Fruit fly (Drosophila melanogaster) whole organism, embryonic: ENCODE data around the gene Cht6.

Experiments used
- Atf-2 ChIP-seq: fragments of 200-800 bp; sonication (Bioruptor generic); optimal IDR thresholded peaks from 2 replicates; lab custom pipeline; 2016; ENCODE audit warnings: missing biosample characterization, missing genetic modification characterization
- Atf6 ChIP-seq: fragments of 200-800 bp; sonication (Bioruptor generic); IDR thresholded peaks from 2 replicates; pipeline ENCODE4 v1.3.6; 2022; ENCODE audit warnings: missing biosample characterization, missing genetic modification characterization
- BEAF-32 ChIP-seq: fragments of 200-800 bp; sonication (Bioruptor generic); optimal IDR thresholded peaks from 3 replicates; lab custom pipeline; 2017; ENCODE audit warnings: missing biosample characterization, missing genetic modification characterization, mild to moderate bottlenecking, moderate library complexity, missing genetic modification reagents
- CG11560 ChIP-seq: fragments of 200-800 bp; sonication (Bioruptor generic); IDR thresholded peaks from 3 replicates; pipeline ENCODE4 v1.3.6; 2022; ENCODE audit warnings: missing biosample characterization, missing genetic modification characterization
- CG12391 ChIP-seq: fragments of 200-800 bp; sonication (Bioruptor generic); optimal IDR thresholded peaks from 3 replicates; lab custom pipeline; 2018; ENCODE audit warnings: missing biosample characterization, mild to moderate bottlenecking, missing genetic modification characterization, moderate library complexity
- CG12659 ChIP-seq: fragments of 200-800 bp; sonication (Bioruptor generic); optimal IDR thresholded peaks from 3 replicates; lab custom pipeline; 2017; ENCODE audit warnings: mild to moderate bottlenecking, missing biosample characterization, missing genetic modification reagents, missing genetic modification characterization
- CG13296 ChIP-seq: fragments of 200-800 bp; sonication (Bioruptor generic); optimal IDR thresholded peaks from 3 replicates; lab custom pipeline; 2018; ENCODE audit warnings: missing biosample characterization, mild to moderate bottlenecking, missing genetic modification characterization
- CG13424 ChIP-seq: fragments of 200-800 bp; sonication (Bioruptor generic); optimal IDR thresholded peaks from 2 replicates; lab custom pipeline; 2019; ENCODE audit warnings: missing biosample characterization, mild to moderate bottlenecking, missing genetic modification characterization, moderate library complexity
- CG15269 ChIP-seq: fragments of 200-800 bp; sonication (Bioruptor generic); optimal IDR thresholded peaks from 2 replicates; lab custom pipeline; 2018; ENCODE audit warnings: missing biosample characterization, mild to moderate bottlenecking, missing genetic modification characterization, moderate library complexity
- CG15514 ChIP-seq: fragments of 200-800 bp; sonication (Bioruptor generic); optimal IDR thresholded peaks from 3 replicates; lab custom pipeline; 2017; ENCODE audit warnings: missing biosample characterization, missing genetic modification characterization, mild to moderate bottlenecking, moderate library complexity, missing genetic modification reagents
- CG17186 ChIP-seq: fragments of 200-800 bp; sonication (Bioruptor generic); optimal IDR thresholded peaks from 3 replicates; lab custom pipeline; 2017; ENCODE audit warnings: missing biosample characterization, missing genetic modification reagents, missing genetic modification characterization
- CG2678 ChIP-seq: fragments of 200-800 bp; sonication (Bioruptor generic); optimal IDR thresholded peaks from 3 replicates; lab custom pipeline; 2019; ENCODE audit warnings: missing biosample characterization, mild to moderate bottlenecking, missing genetic modification characterization, moderate library complexity
- CG30403 ChIP-seq: fragments of 200-800 bp; sonication (Bioruptor generic); optimal IDR thresholded peaks from 3 replicates; lab custom pipeline; 2016; ENCODE audit warnings: missing biosample characterization, missing genetic modification characterization
- CG32772 ChIP-seq: fragments of 200-800 bp; sonication (Bioruptor generic); IDR thresholded peaks from 2 replicates; pipeline ENCODE4 v1.3.6; 2022; ENCODE audit warnings: missing biosample characterization, missing genetic modification characterization
- CG3407 ChIP-seq: fragments of 200-800 bp; sonication (Bioruptor generic); optimal IDR thresholded peaks from 2 replicates; lab custom pipeline; 2018; ENCODE audit warnings: missing biosample characterization, mild to moderate bottlenecking, missing genetic modification characterization
- CG3726 ChIP-seq: fragments of 200-800 bp; sonication (Bioruptor generic); IDR thresholded peaks from 3 replicates; pipeline ENCODE4, ENCODE4 v1.3.6; 2022; ENCODE audit warnings: missing biosample characterization, missing genetic modification characterization
- CG42726 ChIP-seq: fragments of 200-800 bp; sonication (Bioruptor generic); IDR thresholded peaks from 2 replicates; pipeline ENCODE4 v1.3.6; 2022; ENCODE audit warnings: missing biosample characterization, missing genetic modification characterization; ENCODE audit not compliant: partially characterized antibody
- CG4617 ChIP-seq: fragments of 200-800 bp; sonication (Bioruptor generic); optimal IDR thresholded peaks from 3 replicates; lab custom pipeline; 2016; ENCODE audit warnings: missing biosample characterization, missing genetic modification characterization, borderline replicate concordance
- CG7271 ChIP-seq: fragments of 200-800 bp; sonication (Bioruptor generic); optimal IDR thresholded peaks from 2 replicates; lab custom pipeline; 2018; ENCODE audit warnings: missing biosample characterization, mild to moderate bottlenecking, missing genetic modification characterization, moderate library complexity
- Dad ChIP-seq: fragments of 200-800 bp; sonication (Bioruptor generic); optimal IDR thresholded peaks from 3 replicates; lab custom pipeline; 2016; ENCODE audit warnings: missing biosample characterization, missing genetic modification characterization
- Dek ChIP-seq: fragments of 200-800 bp; sonication (Bioruptor generic); optimal IDR thresholded peaks from 3 replicates; lab custom pipeline; 2019; ENCODE audit warnings: missing biosample characterization, mild to moderate bottlenecking, missing genetic modification characterization, moderate library complexity
- Fer1 ChIP-seq: fragments of 200-800 bp; sonication (Bioruptor generic); optimal IDR thresholded peaks from 2 replicates; lab custom pipeline; 2017; ENCODE audit warnings: missing biosample characterization, mild to moderate bottlenecking, missing genetic modification characterization
- Fer2 ChIP-seq: fragments of 200-800 bp; sonication (Bioruptor generic); optimal IDR thresholded peaks from 2 replicates; lab custom pipeline; 2018; ENCODE audit warnings: missing biosample characterization, mild to moderate bottlenecking, missing genetic modification characterization, moderate library complexity
- Hr3 ChIP-seq: fragments of 200-800 bp; sonication (Bioruptor generic); optimal IDR thresholded peaks from 3 replicates; lab custom pipeline; 2016; ENCODE audit warnings: missing biosample characterization, missing genetic modification characterization
- Hr78 ChIP-seq, 2 experiments: fragments of 200-800 bp in 1 of 2; fragments of >200 bp in 1 of 2; sonication (Bioruptor generic) in 1 of 2; optimal IDR thresholded peaks; 2 replicates each; lab custom pipeline; 2017 to 2019; ENCODE audit warnings: missing biosample characterization in 2 of 2, missing genetic modification characterization in 2 of 2, mild to moderate bottlenecking in 1 of 2, moderate library complexity in 1 of 2
- Lhr ChIP-seq: fragments of 200-800 bp; sonication (Bioruptor generic); optimal IDR thresholded peaks from 3 replicates; lab custom pipeline; 2017; ENCODE audit warnings: mild to moderate bottlenecking, missing biosample characterization, missing genetic modification reagents, missing genetic modification characterization
- Poxn ChIP-seq: fragments of 200-800 bp; sonication (Bioruptor generic); IDR thresholded peaks from 2 replicates; pipeline ENCODE4 v1.3.6; 2022; ENCODE audit warnings: missing biosample characterization, missing genetic modification characterization
- Rx ChIP-seq: fragments of 200-800 bp; sonication (Bioruptor generic); IDR thresholded peaks from 2 replicates; pipeline ENCODE4 v1.3.6; 2022; ENCODE audit warnings: missing biosample characterization, missing genetic modification characterization
- bab2 ChIP-seq: fragments of 200-800 bp; sonication (Bioruptor generic); optimal IDR thresholded peaks from 2 replicates; lab custom pipeline; 2016; ENCODE audit warnings: missing biosample characterization, missing genetic modification characterization
- cas ChIP-seq: fragments of 200-800 bp; sonication (Bioruptor generic); IDR thresholded peaks from 2 replicates; pipeline ENCODE4 v1.3.6; 2022; ENCODE audit warnings: missing biosample characterization, missing genetic modification characterization
- disco-r ChIP-seq: fragments of 200-800 bp; sonication (Bioruptor generic); optimal IDR thresholded peaks from 2 replicates; lab custom pipeline; 2016; ENCODE audit warnings: missing biosample characterization, missing genetic modification characterization
- dmrt99B ChIP-seq: fragments of 200-800 bp; sonication (Bioruptor generic); optimal IDR thresholded peaks from 2 replicates; lab custom pipeline; 2018; ENCODE audit warnings: missing biosample characterization, mild to moderate bottlenecking, missing genetic modification characterization, moderate library complexity
- dpn ChIP-seq, 2 experiments: fragments of 200-800 bp; sonication (Bioruptor generic); optimal IDR thresholded peaks; 3 replicates each; lab custom pipeline; 2016; ENCODE audit warnings: missing biosample characterization in 2 of 2, missing genetic modification characterization in 2 of 2
- emc ChIP-seq: fragments of 200-800 bp; sonication (Bioruptor generic); optimal IDR thresholded peaks from 2 replicates; lab custom pipeline; 2016; ENCODE audit warnings: missing biosample characterization, missing genetic modification characterization
- eve ChIP-seq, 2 experiments: fragments of >200 bp; optimal IDR thresholded peaks; 2 replicates each; lab custom pipeline; 2017; ENCODE audit warnings: missing biosample characterization in 2 of 2, missing genetic modification characterization in 2 of 2
- fd102C ChIP-seq: fragments of 200-800 bp; sonication (Bioruptor generic); optimal IDR thresholded peaks from 2 replicates; lab custom pipeline; 2018; ENCODE audit warnings: missing biosample characterization, mild to moderate bottlenecking, missing genetic modification characterization, moderate library complexity
- gce ChIP-seq: fragments of 200-800 bp; sonication (Bioruptor generic); IDR thresholded peaks from 3 replicates; pipeline ENCODE4 v1.3.6; 2022; ENCODE audit warnings: missing biosample characterization, missing genetic modification characterization
- grn ChIP-seq: fragments of 200-800 bp; sonication (Bioruptor generic); optimal IDR thresholded peaks from 3 replicates; lab custom pipeline; 2017; ENCODE audit warnings: missing biosample characterization, missing genetic modification characterization
- kah ChIP-seq: fragments of 200-800 bp; sonication (Bioruptor generic); optimal IDR thresholded peaks from 2 replicates; lab custom pipeline; 2018; ENCODE audit warnings: missing biosample characterization, mild to moderate bottlenecking, missing genetic modification characterization
- lilli ChIP-seq: fragments of 200-800 bp; sonication (Bioruptor generic); optimal IDR thresholded peaks from 3 replicates; lab custom pipeline; 2016; ENCODE audit warnings: missing biosample characterization, missing genetic modification characterization
- luna ChIP-seq: fragments of 200-800 bp; sonication (Bioruptor generic); optimal IDR thresholded peaks from 2 replicates; lab custom pipeline; 2016; ENCODE audit warnings: missing biosample characterization, missing genetic modification characterization
- mam ChIP-seq: fragments of 200-800 bp; sonication (Bioruptor generic); optimal IDR thresholded peaks from 3 replicates; lab custom pipeline; 2016; ENCODE audit warnings: missing biosample characterization, missing genetic modification characterization
- pho ChIP-seq: fragments of 200-800 bp; sonication (Bioruptor generic); optimal IDR thresholded peaks from 2 replicates; lab custom pipeline; 2016; ENCODE audit warnings: missing biosample characterization, missing genetic modification characterization
- ranshi ChIP-seq: fragments of 200-800 bp; sonication (Bioruptor generic); IDR thresholded peaks from 2 replicates; pipeline ENCODE4 v1.3.6; 2022; ENCODE audit warnings: missing biosample characterization, missing genetic modification characterization
- sna ChIP-seq: fragments of 200-800 bp; sonication (Bioruptor generic); IDR thresholded peaks from 2 replicates; pipeline ENCODE4 v1.3.6; 2022; ENCODE audit warnings: missing biosample characterization, missing genetic modification characterization; ENCODE audit not compliant: partially characterized antibody
- toy ChIP-seq: fragments of 200-800 bp; sonication (Bioruptor generic); IDR thresholded peaks from 2 replicates; pipeline ENCODE4 v1.3.6; 2022; ENCODE audit warnings: missing biosample characterization, missing genetic modification characterization
- twi ChIP-seq: fragments of 200-800 bp; optimal IDR thresholded peaks from 2 replicates; lab custom pipeline; 2019; ENCODE audit warnings: missing biosample characterization, mild to moderate bottlenecking, missing genetic modification characterization, moderate library complexity
- unpg ChIP-seq: fragments of 200-800 bp; sonication (Bioruptor generic); optimal IDR thresholded peaks from 3 replicates; lab custom pipeline; 2018; ENCODE audit warnings: missing biosample characterization, mild to moderate bottlenecking, missing genetic modification characterization, moderate library complexity
- zf30C ChIP-seq: fragments of 200-800 bp; sonication (Bioruptor generic); optimal IDR thresholded peaks from 3 replicates; lab custom pipeline; 2018; ENCODE audit warnings: missing biosample characterization, mild to moderate bottlenecking, missing genetic modification characterization

The Cht6 gene

dm6 chrX:10086095-10086888, 69.6 kb downstream of the Cht6 start, which contains the start of the genes Naxe and RhoU (continued):
- no peak for TF ChIP-seq CG13424 (tag; lab: Kevin White, UChicago)
- peak; percentile 21 for TF ChIP-seq CG4617 (GFP tag; lab: Kevin White, UChicago)
- peak; percentile 52 for TF ChIP-seq kah (GFP tag; lab: Kevin White, UChicago)
- TF ChIP-seq CG42726: peak; percentile 58
- TF ChIP-seq cas: no peak
- TF ChIP-seq CG3407 (GFP tag; lab: Kevin White, UChicago): no peak
- TF ChIP-seq CG30403 (GFP tag; lab: Kevin White, UChicago): peak; percentile 54
- peak; percentile 47; the same call in 1 of the 2 replicates for TF ChIP-seq Rx (GFP tag; lab: Robert Waterston, UW)
- peak; percentile 58 for TF ChIP-seq lilli (GFP tag; lab: Kevin White, UChicago)
- peak; percentile 8 for TF ChIP-seq bab2 (GFP tag; lab: Kevin White, UChicago)
- peak; percentile 36 for TF ChIP-seq CG17186 (GFP tag; lab: Kevin White, UChicago)
- no peak for TF ChIP-seq eve (GFP tag; optimal IDR thresholded peaks at IDR 0.05; lab: Kevin White, UChicago)
- TF ChIP-seq CG11560 (tag; lab: Robert Waterston, UW): peak; percentile 49; the same call in 1 of the 3 replicates
- no peak; the same call in 1 of the 2 replicates for TF ChIP-seq CG32772 (GFP tag; lab: Robert Waterston, UW)
- TF ChIP-seq dmrt99B: no peak
- no peak for TF ChIP-seq CG3726 (GFP tag; lab: Robert Waterston, UW)
- TF ChIP-seq mam: peak; percentile 58
- TF ChIP-seq dpn (GFP tag; optimal IDR thresholded peaks at IDR 0.05; lab: Kevin White, UChicago): peak; percentile 27 to 31
- TF ChIP-seq luna (GFP tag; lab: Kevin White, UChicago): no peak
- TF ChIP-seq BEAF-32 (GFP tag; lab: Kevin White, UChicago): peak; percentile 58
- TF ChIP-seq Poxn (GFP tag; lab: Robert Waterston, UW): no peak
- TF ChIP-seq ranshi (GFP tag; lab: Robert Waterston, UW): no peak
- no peak for TF ChIP-seq CG7271 (tag; lab: Kevin White, UChicago)
- peak; percentile 93 for TF ChIP-seq grn (GFP tag; lab: Kevin White, UChicago)
- peak; percentile 1 for TF ChIP-seq zf30C (GFP tag; lab: Kevin White, UChicago)
- no peak for TF ChIP-seq unpg (GFP tag; lab: Kevin White, UChicago)
- TF ChIP-seq Hr3: no peak
- no peak for TF ChIP-seq sna (GFP tag; lab: Robert Waterston, UW)
- TF ChIP-seq CG12659 (GFP tag; lab: Kevin White, UChicago): peak; percentile 68
- no peak for TF ChIP-seq Fer2 (tag; lab: Kevin White, UChicago)
- peak; percentile 94 for TF ChIP-seq Lhr (GFP tag; lab: Kevin White, UChicago)
- TF ChIP-seq fd102C (GFP tag; lab: Kevin White, UChicago): no peak
- peak; percentile 41 for TF ChIP-seq Dek (tag; lab: Kevin White, UChicago)
- no peak for TF ChIP-seq twi
- TF ChIP-seq Dad (GFP tag; lab: Kevin White, UChicago): peak; percentile 33
- no peak for TF ChIP-seq CG15269 (tag; lab: Kevin White, UChicago)
- peak; percentile 33 for TF ChIP-seq pho (GFP tag; lab: Kevin White, UChicago)
- TF ChIP-seq Hr78 (GFP tag; optimal IDR thresholded peaks at IDR 0.05; lab: Kevin White, UChicago): peak in 1 of 2 experiments; percentile 25
- TF ChIP-seq CG13296 (GFP tag; lab: Kevin White, UChicago): no peak
- no peak for TF ChIP-seq CG2678 (tag; lab: Kevin White, UChicago)
- no peak for TF ChIP-seq toy
- no peak for TF ChIP-seq Fer1 (GFP tag; lab: Kevin White, UChicago)
- TF ChIP-seq Atf6: no peak
- TF ChIP-seq emc (GFP tag; lab: Kevin White, UChicago): no peak
- no peak for TF ChIP-seq gce (GFP tag; lab: Robert Waterston, UW)
- no peak for TF ChIP-seq Atf-2 (GFP tag; lab: Kevin White, UChicago)
- TF ChIP-seq CG15514 (GFP tag; lab: Kevin White, UChicago): peak; percentile 42
- TF ChIP-seq disco-r (GFP tag; lab: Kevin White, UChicago): no peak
- TF ChIP-seq CG12391 (tag; lab: Kevin White, UChicago): peak; percentile 51
